Fruit fly (Drosophila melanogaster) S2 (cell line): ENCODE measurements around the gene CG46463.

ENCODE experiments used
- CG8478 ChIP-seq: fragments of >200 bp; optimal IDR thresholded peaks from 2 replicates; lab custom pipeline; 2018
- CTCF ChIP-seq, 2 experiments: fragments of >200 bp; optimal IDR thresholded peaks; 2 replicates each; lab custom pipeline; 2018

Gene CG46463

DNA sequence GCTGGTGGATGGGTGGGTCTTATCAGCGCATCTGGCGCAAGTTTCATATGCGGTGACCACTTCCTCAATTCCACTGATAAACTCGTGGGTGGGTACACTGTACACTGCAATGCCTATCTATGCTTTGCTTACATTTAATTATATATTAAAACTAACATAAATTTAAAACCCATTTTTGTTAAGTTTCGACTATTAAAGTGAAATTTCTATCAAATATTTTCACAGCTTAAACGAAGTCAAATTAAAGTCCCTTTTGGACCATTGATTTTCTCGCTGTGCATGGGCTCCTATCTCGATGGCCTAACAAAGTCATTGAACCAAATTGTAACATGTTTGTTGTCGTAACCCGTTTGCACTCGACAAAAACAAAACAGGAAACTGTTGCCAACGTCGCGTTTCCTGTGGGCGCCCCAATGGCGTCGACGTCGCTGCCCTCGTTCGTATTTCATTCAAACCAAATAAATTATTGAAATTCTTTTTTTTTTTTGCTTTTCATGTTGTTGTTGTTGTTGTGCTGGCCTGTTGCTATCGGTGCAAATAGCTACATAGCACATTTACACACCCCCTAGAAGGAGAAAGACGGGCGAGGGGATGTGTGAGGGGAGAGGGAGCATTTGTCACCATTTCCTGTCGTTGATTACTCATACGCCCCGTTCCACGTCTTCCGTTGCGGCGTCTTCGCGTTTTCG, 28.3 kb upstream of the CG46463 start:
- TF ChIP-seq CTCF (optimal IDR thresholded peaks at IDR 0.05; lab: Kevin White, UChicago) (no peak), CG8478 (no peak)

DNA sequence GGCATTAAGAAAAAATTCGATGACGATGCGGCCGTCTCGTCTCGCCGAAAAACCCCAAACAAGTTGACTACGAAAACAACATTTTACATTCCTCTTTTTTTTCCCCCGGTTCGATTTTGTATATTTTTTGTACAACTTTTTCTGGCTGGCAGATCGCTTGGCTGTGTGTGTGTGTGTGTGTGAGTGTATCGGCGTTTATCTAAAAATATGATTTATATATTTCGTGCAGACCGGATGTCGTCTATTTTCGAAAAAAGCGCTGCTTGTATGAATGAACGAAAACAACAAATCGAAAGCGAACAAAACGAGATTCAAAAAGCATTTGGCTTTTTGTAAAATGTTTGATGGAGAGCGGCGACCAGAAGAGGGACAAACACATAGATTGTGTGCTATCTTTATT, 27.2 kb upstream of the CG46463 start:
- TF ChIP-seq CG8478 (no peak), CTCF (optimal IDR thresholded peaks at IDR 0.05; lab: Kevin White, UChicago) (no peak)

- TF ChIP-seq CG8478 (no peak), CTCF (optimal IDR thresholded peaks at IDR 0.05; lab: Kevin White, UChicago) (no peak)
These were observed 26.2 kb upstream of the CG46463 start for dm6 chr3L:3434882-3435281.

DNA sequence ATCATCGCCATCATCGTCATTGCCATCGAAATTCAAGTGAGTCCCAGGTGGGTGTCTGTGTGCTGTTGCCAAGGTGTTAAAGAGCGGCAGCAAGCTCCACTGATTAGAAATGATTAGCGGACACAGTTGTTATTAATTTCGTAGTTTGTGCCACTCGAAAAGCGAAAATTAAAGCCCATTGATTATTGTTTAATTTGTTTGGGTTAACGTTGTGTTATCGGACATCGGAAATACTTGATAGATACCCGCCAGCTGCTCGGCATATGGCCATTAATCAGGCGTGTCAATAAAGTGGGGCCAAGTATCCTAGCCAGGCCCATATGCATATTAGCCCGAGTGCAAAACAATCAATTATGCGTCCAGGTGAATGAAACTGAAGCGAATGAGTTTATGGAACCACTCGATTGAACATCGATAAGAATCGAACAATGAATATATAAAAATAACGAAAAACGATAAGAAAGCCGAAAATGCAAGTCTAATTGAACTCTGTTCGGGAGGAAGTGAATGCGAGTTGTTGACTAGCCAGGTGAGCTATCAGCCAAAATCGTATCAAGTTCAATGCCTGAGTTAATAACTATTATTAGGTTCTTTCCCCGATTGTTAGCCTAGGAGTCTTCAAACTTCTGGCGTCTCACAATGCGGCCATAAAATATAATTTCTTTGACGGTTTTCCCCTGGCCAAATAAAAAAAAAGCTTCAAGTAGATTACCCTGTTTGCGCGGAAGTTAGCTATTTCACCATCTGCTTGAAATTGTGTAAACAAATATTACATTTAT, 25.4 kb upstream of the CG46463 start:
- TF ChIP-seq CTCF (optimal IDR thresholded peaks at IDR 0.05; lab: Kevin White, UChicago) (no peak), CG8478 (no peak)

DNA sequence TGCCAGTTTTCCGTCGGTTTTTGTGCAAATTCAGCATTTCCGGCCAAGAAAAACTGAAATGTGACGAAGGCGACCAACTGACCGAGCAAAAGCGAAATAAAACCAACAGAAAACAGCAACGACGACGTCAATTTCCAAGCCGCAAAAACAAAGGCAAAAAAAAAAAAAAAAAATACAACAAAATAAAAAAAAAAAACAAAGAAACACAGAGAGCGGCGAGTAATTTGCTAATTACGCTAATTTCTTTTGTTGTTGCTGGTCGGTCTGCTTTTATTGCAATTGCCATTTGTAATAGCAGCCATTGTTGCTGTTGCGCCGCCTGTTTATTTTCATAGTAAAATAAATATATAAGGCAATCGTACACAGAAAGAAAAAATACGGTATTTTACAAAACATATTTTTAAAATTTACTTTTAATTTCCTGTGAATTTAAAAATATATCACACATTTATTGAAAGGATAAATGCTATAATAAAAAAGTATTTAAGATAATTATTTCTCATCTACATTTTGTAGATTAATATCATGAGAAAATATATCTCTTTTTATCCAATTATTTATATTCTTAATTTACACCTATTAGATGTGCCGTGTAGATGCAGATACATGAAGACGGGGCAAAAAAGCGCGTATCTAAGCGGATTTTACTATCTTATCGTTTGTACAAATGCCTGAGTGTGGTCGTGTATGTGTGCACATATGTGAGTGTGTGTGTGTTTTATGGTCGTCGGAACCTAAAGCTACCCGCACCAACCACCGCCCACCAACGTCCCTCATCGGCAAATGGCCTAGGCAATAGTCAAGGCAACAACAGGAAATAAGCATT, 24.1 kb upstream of the CG46463 start:
- TF ChIP-seq CTCF (optimal IDR thresholded peaks at IDR 0.05; lab: Kevin White, UChicago) (no peak), CG8478 (no peak)

dm6 chr3L:3437664-3438368, 23.3 kb upstream of the CG46463 start:
- TF ChIP-seq CG8478 (no peak), CTCF (optimal IDR thresholded peaks at IDR 0.05; lab: Kevin White, UChicago) (no peak)

dm6 chr3L:3438473-3438872, 22.6 kb upstream of the CG46463 start:
- TF ChIP-seq CTCF (optimal IDR thresholded peaks at IDR 0.05; lab: Kevin White, UChicago) (no peak), CG8478 (no peak)

- TF ChIP-seq CG8478: no peak
- no peak for TF ChIP-seq CTCF (optimal IDR thresholded peaks at IDR 0.05; lab: Kevin White, UChicago)
These were observed 21.5 kb upstream of the CG46463 start for dm6 chr3L:3439598-3439997.

- TF ChIP-seq CG8478 (no peak), CTCF (optimal IDR thresholded peaks at IDR 0.05; lab: Kevin White, UChicago) (no peak)
These were observed 21.0 kb upstream of the CG46463 start for dm6 chr3L:3440116-3440515.

DNA sequence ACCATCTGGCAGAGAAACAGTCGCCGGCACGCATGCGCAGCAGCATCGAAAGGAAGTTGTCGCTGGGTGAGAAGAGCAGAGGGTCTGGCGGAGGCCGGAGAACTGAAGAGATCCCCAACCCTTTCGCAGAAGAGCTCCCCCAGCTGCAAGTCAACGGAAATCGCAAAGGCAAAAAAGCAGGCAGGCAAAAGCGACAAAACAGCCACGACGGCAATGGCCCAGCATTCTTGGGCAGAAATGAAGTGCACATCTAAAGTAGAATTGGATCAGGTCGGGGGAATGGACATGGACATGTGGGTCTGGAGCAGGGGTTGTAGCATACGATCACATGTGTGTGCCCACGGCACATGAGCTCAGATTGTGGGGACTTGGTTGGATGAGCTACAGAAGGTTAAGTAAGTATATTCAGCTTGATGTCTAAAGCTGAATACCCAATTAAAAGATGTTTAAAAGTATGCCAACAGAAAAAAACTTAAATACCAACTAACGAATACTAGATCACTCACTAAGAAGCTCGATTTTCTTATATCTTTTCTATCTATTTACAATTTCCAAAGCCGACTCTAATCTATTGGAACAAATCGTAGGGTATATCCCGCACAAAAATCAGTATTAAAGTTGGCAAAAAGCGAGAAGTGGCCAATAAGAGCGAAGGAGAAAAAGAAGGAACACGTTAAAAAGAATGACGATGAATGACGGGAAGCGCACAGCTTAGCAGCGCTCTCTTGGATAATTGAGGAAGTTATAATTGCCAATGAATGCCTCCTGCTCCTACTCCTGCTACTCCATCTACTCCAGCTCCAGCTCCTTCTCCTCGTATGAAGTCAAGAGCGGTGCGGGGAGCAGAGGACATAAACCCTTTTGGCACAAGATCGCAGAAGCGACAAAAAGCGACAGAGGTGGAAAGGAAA, 19.1 kb upstream of the CG46463 start:
- TF ChIP-seq CG8478: no peak
- TF ChIP-seq CTCF (optimal IDR thresholded peaks at IDR 0.05; lab: Kevin White, UChicago): no peak

- TF ChIP-seq CG8478: no peak
- no peak for TF ChIP-seq CTCF (optimal IDR thresholded peaks at IDR 0.05; lab: Kevin White, UChicago)
These were observed 18.2 kb upstream of the CG46463 start for dm6 chr3L:3442751-3443524.

DNA sequence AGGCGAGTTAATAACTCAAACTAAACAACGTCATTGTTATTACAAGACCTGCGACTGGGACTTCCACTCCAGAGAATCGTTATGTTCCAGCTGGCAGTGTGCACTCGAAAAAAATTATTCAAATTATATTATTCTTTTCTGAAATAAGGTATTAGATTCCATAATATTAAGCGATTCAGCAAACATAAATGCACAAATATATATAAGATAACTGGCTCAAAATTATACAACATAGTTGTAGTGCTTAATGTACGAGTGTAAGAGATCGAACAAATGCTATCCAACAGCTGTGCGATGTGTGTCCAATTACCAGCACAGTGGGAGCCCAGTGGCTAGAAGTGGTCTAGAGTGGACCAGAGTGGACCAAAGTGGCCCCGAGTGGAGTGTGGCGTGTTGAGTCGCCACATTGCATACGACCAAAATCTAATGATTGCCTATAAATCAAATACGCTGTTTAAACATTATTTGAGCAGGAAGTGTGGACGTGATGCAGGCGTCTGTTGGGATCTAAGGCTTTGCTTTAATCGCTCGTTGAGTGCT, 16.8 kb upstream of the CG46463 start:
- TF ChIP-seq CG8478 (no peak), CTCF (optimal IDR thresholded peaks at IDR 0.05; lab: Kevin White, UChicago) (no peak)

dm6 chr3L:3447948-3448526, 13.1 kb upstream of the CG46463 start:
- TF ChIP-seq CG8478: no peak
- no peak for TF ChIP-seq CTCF (optimal IDR thresholded peaks at IDR 0.05; lab: Kevin White, UChicago)
